Worm (Caenorhabditis elegans) whole organism, L3 larva: ENCODE data around the gene rig-6.
"Not testable (repeated sequence)": the region's sequence is repeated elsewhere in the genome, so short reads cannot be mapped to it uniquely, and the experiment has no call there.

Source experiments
- R02D3.7 ChIP-seq: fragments of 150-350 bp; optimal IDR thresholded peaks from 2 replicates; lab custom pipeline; 2014; ENCODE audit warnings: missing biosample characterization, missing genetic modification characterization
- ZK546.5 ChIP-seq: sonication (generic microtip); optimal IDR thresholded peaks from 2 replicates; lab custom pipeline; 2017; ENCODE audit warnings: missing biosample characterization, missing genetic modification characterization
- aly-2 ChIP-seq: fragments of 150-350 bp; optimal IDR thresholded peaks from 2 replicates; lab custom pipeline; 2014; ENCODE audit warnings: missing biosample characterization, missing genetic modification characterization
- ama-1 ChIP-seq: fragments of 150-350 bp; optimal IDR thresholded peaks from 2 replicates; lab custom pipeline; 2018
- ceh-82 ChIP-seq: fragments of 150-350 bp; optimal IDR thresholded peaks from 2 replicates; lab custom pipeline; 2014; ENCODE audit warnings: missing biosample characterization, missing genetic modification characterization
- daf-12 ChIP-seq: fragments of 150-350 bp; optimal IDR thresholded peaks from 2 replicates; lab custom pipeline; 2014; ENCODE audit warnings: missing biosample characterization, missing genetic modification reagents, missing genetic modification characterization
- egl-27 ChIP-seq: sonication (generic microtip); optimal IDR thresholded peaks from 4 replicates; lab custom pipeline; 2017; ENCODE audit warnings: missing biosample characterization, missing genetic modification reagents, missing genetic modification characterization
- elt-1 ChIP-seq: fragments of 150-350 bp; optimal IDR thresholded peaks from 2 replicates; lab custom pipeline; 2014; ENCODE audit warnings: missing biosample characterization, missing genetic modification characterization
- elt-2 ChIP-seq: sonication (generic microtip); optimal IDR thresholded peaks from 2 replicates; lab custom pipeline; 2016; ENCODE audit warnings: missing genetic modification reagents, mild to moderate bottlenecking, missing genetic modification characterization, missing compliant biosample characterization
- eor-1 ChIP-seq, 2 experiments: fragments of 150-350 bp; optimal IDR thresholded peaks; 2 replicates each; lab custom pipeline; 2014 to 2018; ENCODE audit warnings: missing biosample characterization in 2 of 2, missing genetic modification characterization in 2 of 2
- fkh-10 ChIP-seq: sonication (generic microtip); optimal IDR thresholded peaks from 2 replicates; lab custom pipeline; 2017; ENCODE audit warnings: missing biosample characterization, missing genetic modification reagents, missing genetic modification characterization
- fkh-2 ChIP-seq: fragments of 150-350 bp; optimal IDR thresholded peaks from 2 replicates; lab custom pipeline; 2014; ENCODE audit warnings: missing biosample characterization, missing genetic modification reagents, missing genetic modification characterization
- fos-1 ChIP-seq: fragments of 150-350 bp; optimal IDR thresholded peaks from 2 replicates; lab custom pipeline; 2014; ENCODE audit warnings: missing biosample characterization, missing genetic modification characterization
- jun-1 ChIP-seq: fragments of 150-350 bp; optimal IDR thresholded peaks from 2 replicates; lab custom pipeline; 2014; ENCODE audit warnings: missing biosample characterization, missing genetic modification reagents, missing genetic modification characterization
- lin-15B ChIP-seq: fragments of 150-350 bp; optimal IDR thresholded peaks from 2 replicates; lab custom pipeline; 2014; ENCODE audit warnings: missing biosample characterization, missing genetic modification characterization
- lin-39 ChIP-seq: fragments of 150-350 bp; optimal IDR thresholded peaks from 2 replicates; lab custom pipeline; 2018; ENCODE audit warnings: missing biosample characterization, missing genetic modification reagents, missing genetic modification characterization
- lsy-12 ChIP-seq: sonication (generic microtip); optimal IDR thresholded peaks from 2 replicates; lab custom pipeline; 2016; ENCODE audit warnings: mild to moderate bottlenecking, missing genetic modification characterization, missing compliant biosample characterization
- mml-1 ChIP-seq: fragments of 150-350 bp; sonication (generic microtip); optimal IDR thresholded peaks from 3 replicates; lab custom pipeline; 2014; ENCODE audit warnings: missing biosample characterization, missing genetic modification characterization
- nfya-1 ChIP-seq: sonication (generic microtip); optimal IDR thresholded peaks from 2 replicates; lab custom pipeline; 2017; ENCODE audit warnings: missing genetic modification characterization, mild to moderate bottlenecking, missing compliant biosample characterization, antibody characterized with exemption, moderate library complexity; ENCODE audit not compliant: insufficient read depth
- nhr-11 ChIP-seq: fragments of 150-350 bp; optimal IDR thresholded peaks from 2 replicates; lab custom pipeline; 2014; ENCODE audit warnings: missing biosample characterization, missing genetic modification characterization
- nhr-12 ChIP-seq: fragments of 150-350 bp; optimal IDR thresholded peaks from 2 replicates; lab custom pipeline; 2014; ENCODE audit warnings: missing biosample characterization, missing genetic modification characterization
- nhr-23 ChIP-seq: fragments of 150-350 bp; optimal IDR thresholded peaks from 2 replicates; lab custom pipeline; 2014; ENCODE audit warnings: missing biosample characterization, missing genetic modification reagents, missing genetic modification characterization
- nhr-237 ChIP-seq: fragments of 150-350 bp; optimal IDR thresholded peaks from 2 replicates; lab custom pipeline; 2014; ENCODE audit warnings: missing biosample characterization, missing genetic modification characterization
- nhr-25 ChIP-seq: sonication (generic microtip); optimal IDR thresholded peaks from 2 replicates; lab custom pipeline; 2017; ENCODE audit warnings: missing biosample characterization, missing genetic modification characterization
- nhr-28 ChIP-seq: fragments of 150-350 bp; optimal IDR thresholded peaks from 2 replicates; lab custom pipeline; 2014; ENCODE audit warnings: missing biosample characterization, missing genetic modification characterization
- nhr-43 ChIP-seq: sonication (generic microtip); optimal IDR thresholded peaks from 2 replicates; lab custom pipeline; 2016; ENCODE audit warnings: mild to moderate bottlenecking, missing genetic modification characterization, missing compliant biosample characterization; ENCODE audit not compliant: poor library complexity, severe bottlenecking
- nhr-67 ChIP-seq: fragments of 150-350 bp; optimal IDR thresholded peaks from 2 replicates; lab custom pipeline; 2014; ENCODE audit warnings: missing biosample characterization, missing genetic modification characterization
- nhr-76 ChIP-seq: fragments of 150-350 bp; sonication (generic microtip); optimal IDR thresholded peaks from 5 replicates; lab custom pipeline; 2014; ENCODE audit warnings: missing biosample characterization, missing genetic modification characterization
- nhr-77 ChIP-seq: fragments of 150-350 bp; optimal IDR thresholded peaks from 2 replicates; lab custom pipeline; 2014; ENCODE audit warnings: missing biosample characterization, missing genetic modification characterization
- pqm-1 ChIP-seq: fragments of 150-350 bp; optimal IDR thresholded peaks from 2 replicates; lab custom pipeline; 2017; ENCODE audit warnings: missing biosample characterization, missing genetic modification characterization, inconsistent platforms
- sea-2 ChIP-seq: fragments of 150-350 bp; sonication (generic microtip); optimal IDR thresholded peaks from 4 replicates; lab custom pipeline; 2014; ENCODE audit warnings: missing biosample characterization, missing genetic modification reagents, missing genetic modification characterization
- tbx-2 ChIP-seq: sonication (generic microtip); optimal IDR thresholded peaks from 2 replicates; lab custom pipeline; 2016; ENCODE audit warnings: mild to moderate bottlenecking, missing genetic modification characterization, missing compliant biosample characterization
- zag-1 ChIP-seq: fragments of 150-350 bp; optimal IDR thresholded peaks from 2 replicates; lab custom pipeline; 2014; ENCODE audit warnings: missing biosample characterization, missing genetic modification characterization
- ztf-11 ChIP-seq: fragments of 150-350 bp; optimal IDR thresholded peaks from 2 replicates; lab custom pipeline; 2014; ENCODE audit warnings: missing biosample characterization, missing genetic modification characterization

Gene rig-6

DNA sequence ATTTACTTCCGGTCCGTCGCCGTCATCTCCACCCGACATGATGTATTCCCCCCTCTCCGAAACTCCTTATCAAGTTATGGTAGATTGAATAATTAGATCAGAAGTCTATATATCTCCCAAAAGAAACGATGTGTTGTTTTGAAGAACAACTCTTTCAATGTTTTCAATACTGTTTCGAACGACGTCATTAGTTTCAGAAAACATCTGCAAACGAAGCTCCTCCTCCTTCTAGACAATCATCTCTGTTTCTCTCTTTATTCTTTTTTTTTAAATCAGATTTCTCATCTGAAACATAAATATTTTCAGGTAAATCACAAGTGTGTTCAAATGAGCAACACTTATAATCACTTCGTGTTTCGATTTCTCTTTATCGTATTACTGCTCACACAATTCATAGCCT, 38.0 kb upstream of the rig-6 start, which contains the start of gene T23B7.3:
Gene T23B7.3, plus strand, starts transcription at position 301 of the 400 bp plus-strand sequence.
- no peak for TF ChIP-seq jun-1 (tag; lab: Kevin White, UChicago)
- TF ChIP-seq egl-27 = no peak
- TF ChIP-seq daf-12 (tag; lab: Kevin White, UChicago) = no peak
- TF ChIP-seq nhr-12 (tag; lab: Kevin White, UChicago) = no peak
- TF ChIP-seq pqm-1 (tag; lab: Kevin White, UChicago) = no peak
- TF ChIP-seq lin-39 (tag; lab: Kevin White, UChicago) = no peak
- TF ChIP-seq nhr-28 (tag; lab: Kevin White, UChicago) = no peak
- no peak for TF ChIP-seq nhr-237 (tag; lab: Kevin White, UChicago)
- TF ChIP-seq nhr-11 (tag; lab: Kevin White, UChicago) = no peak
- TF ChIP-seq nfya-1 (tag; lab: Kevin White, UChicago) = no peak
- TF ChIP-seq sea-2 (GFP tag; lab: Kevin White, UChicago) = no peak
- TF ChIP-seq fkh-2 (tag; lab: Kevin White, UChicago) = no peak
- TF ChIP-seq nhr-43 (tag; lab: Kevin White, UChicago) = no peak
- TF ChIP-seq elt-2 = no peak
- no peak for TF ChIP-seq aly-2 (tag; lab: Kevin White, UChicago)
- TF ChIP-seq nhr-76 (tag; lab: Kevin White, UChicago) = no peak
- no peak for TF ChIP-seq mml-1 (tag; lab: Kevin White, UChicago)
- no peak for TF ChIP-seq zag-1 (tag; lab: Kevin White, UChicago)
- no peak for TF ChIP-seq nhr-77
- no peak for TF ChIP-seq fkh-10 (GFP tag; lab: Kevin White, UChicago)

DNA sequence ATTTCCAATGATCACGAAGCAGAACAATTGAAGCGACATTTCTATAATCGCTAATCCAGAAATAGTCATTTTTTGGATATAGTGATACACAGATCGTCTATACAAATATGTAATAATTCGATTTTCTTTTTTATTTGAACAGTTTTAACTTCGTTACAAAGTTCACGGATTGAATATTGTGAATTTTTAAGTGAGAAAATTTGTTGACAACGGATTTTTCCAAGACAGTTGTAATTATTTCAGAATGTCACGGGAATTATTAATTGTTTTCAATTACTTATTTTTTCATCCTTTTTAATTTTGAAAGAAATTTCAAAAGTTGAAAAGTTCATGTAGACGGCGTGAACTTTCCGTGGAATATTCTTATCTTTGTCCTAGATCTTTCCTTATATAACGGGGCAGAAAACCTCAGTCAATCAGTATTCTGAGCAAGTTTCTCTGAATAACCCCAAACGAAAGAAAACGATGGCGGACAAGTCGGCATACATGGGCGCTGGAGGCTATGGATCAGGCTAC, 30.3 kb upstream of the rig-6 start, which contains the start of the genes T23B7.2 and nspd-4:
Gene T23B7.2, minus strand, starts transcription at position 101 of the 516 bp plus-strand sequence.
Gene nspd-4, plus strand, starts transcription at position 466 of the 516 bp plus-strand sequence.
- TF ChIP-seq nhr-67 (tag; lab: Kevin White, UChicago); egl-27; lsy-12 (tag; lab: Kevin White, UChicago): not testable (repeated sequence)
- TF ChIP-seq, all 47 proteins: peak for 0; not testable (repeated sequence) for 47

DNA sequence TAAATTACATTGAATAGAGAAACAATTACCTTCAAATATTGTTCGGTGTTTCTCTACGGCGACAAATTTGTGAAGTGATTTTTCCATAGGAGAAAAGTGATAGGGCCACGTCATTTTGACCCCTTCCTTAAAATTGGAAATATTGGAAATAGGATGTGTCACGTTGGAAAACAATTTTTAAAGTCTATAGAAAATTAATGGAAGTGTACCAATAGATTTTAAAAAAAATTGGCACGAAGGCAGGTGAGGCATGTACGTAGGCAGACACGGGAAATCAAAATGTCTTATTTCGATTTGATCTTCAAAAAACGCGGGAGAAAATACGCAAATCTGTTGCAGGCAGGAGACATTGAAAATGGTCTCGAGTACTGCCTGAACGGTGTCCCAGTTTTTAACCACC, 25.8 kb upstream of the rig-6 start, which contains the start of gene C33F10.12:
Gene C33F10.12, minus strand, starts transcription at position 101 of the 400 bp plus-strand sequence.
- no peak for TF ChIP-seq elt-1
- no peak for TF ChIP-seq zag-1 (tag; lab: Kevin White, UChicago)
- no peak for TF ChIP-seq ceh-82
- TF ChIP-seq lin-39 (tag; lab: Kevin White, UChicago) = no peak
- TF ChIP-seq tbx-2 (tag; lab: Kevin White, UChicago) = no peak
- no peak for TF ChIP-seq eor-1 (tag; optimal IDR thresholded peaks at IDR 0.05; lab: Kevin White, UChicago)
- TF ChIP-seq nhr-25 (tag; lab: Kevin White, UChicago) = no peak
- no peak for TF ChIP-seq fos-1 (tag; lab: Kevin White, UChicago)
- no peak for TF ChIP-seq ZK546.5 (tag; lab: Kevin White, UChicago)
- no peak for TF ChIP-seq lin-15B

DNA sequence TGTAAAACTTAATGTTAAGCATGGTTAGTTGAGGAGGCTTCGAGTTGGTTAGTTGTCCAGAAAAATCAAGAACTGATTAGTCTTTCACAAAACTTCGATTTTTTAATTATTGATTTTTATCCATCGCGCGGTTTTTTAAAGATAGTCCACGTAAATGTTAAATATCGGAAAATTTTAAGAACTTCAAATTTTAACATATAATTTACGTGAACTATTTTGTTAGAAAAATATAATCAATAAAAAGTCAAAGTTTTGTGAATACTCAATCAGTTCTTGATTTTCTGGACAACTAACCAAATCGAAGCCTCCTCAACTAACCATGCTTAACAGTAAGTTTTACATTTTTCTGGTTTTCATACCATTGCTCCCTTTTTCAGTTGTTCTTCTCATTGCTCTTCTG, 22.9 kb upstream of the rig-6 start, which contains the start of the genes C33F10.11 and C33F10.1:
Gene C33F10.11, minus strand, starts transcription at position 101 of the 400 bp plus-strand sequence.
Gene C33F10.1, plus strand, starts transcription at position 263 of the 400 bp plus-strand sequence.
- no peak for TF ChIP-seq ama-1 (lab: Kevin White, UChicago)
- TF ChIP-seq ZK546.5 (tag; lab: Kevin White, UChicago) = no peak
- TF ChIP-seq lsy-12 (tag; lab: Kevin White, UChicago) = no peak
- TF ChIP-seq nhr-237 (tag; lab: Kevin White, UChicago) = no peak
- no peak for TF ChIP-seq ztf-11 (tag; lab: Kevin White, UChicago)
- TF ChIP-seq R02D3.7 = no peak
- no peak for TF ChIP-seq nhr-77
- TF ChIP-seq lin-39 (tag; lab: Kevin White, UChicago) = no peak
- TF ChIP-seq sea-2 (GFP tag; lab: Kevin White, UChicago) = no peak
- TF ChIP-seq nhr-23 = no peak
